Worm (Caenorhabditis elegans) whole organism, L4 larva: ENCODE data around the gene C28D4.18.
A peak's percentile ranks its signal among the peaks of the same experiment; 100 is the strongest.

Experiments used
- D1046.2 ChIP-seq: fragments of 200-800 bp; sonication (Bioruptor generic); IDR thresholded peaks from 2 replicates; pipeline ENCODE4 v1.3.6; 2022; ENCODE audit warnings: missing genetic modification characterization, missing compliant biosample characterization
- T20F7.1 ChIP-seq: fragments of 200-800 bp; sonication (Bioruptor generic); optimal IDR thresholded peaks from 2 replicates; lab custom pipeline; 2018; ENCODE audit warnings: mild to moderate bottlenecking, missing genetic modification characterization, missing compliant biosample characterization
- T26A8.4 ChIP-seq: fragments of 200-800 bp; sonication (Bioruptor generic); IDR thresholded peaks from 2 replicates; pipeline ENCODE4 v1.3.6; 2022; ENCODE audit warnings: missing genetic modification characterization, missing compliant biosample characterization
- aha-1 ChIP-seq: fragments of 150-350 bp; peaks from one replicate; lab custom pipeline; 2014; ENCODE audit warnings: missing biosample characterization, missing genetic modification characterization
- arid-1 ChIP-seq: fragments of 200-800 bp; sonication (Bioruptor generic); conservative IDR thresholded peaks from 2 replicates; pipeline ENCODE4 v1.3.6; 2022; ENCODE audit warnings: missing genetic modification reagents, missing genetic modification characterization, missing compliant biosample characterization
- ceh-44 ChIP-seq: fragments of 200-800 bp; sonication (Bioruptor generic); IDR thresholded peaks from 2 replicates; pipeline ENCODE4 v1.3.6; 2022; ENCODE audit warnings: missing genetic modification reagents, missing genetic modification characterization, missing compliant biosample characterization
- daf-16 ChIP-seq, 3 experiments: sonication (generic microtip); optimal IDR thresholded peaks; 2 replicates each; lab custom pipeline; 2016 to 2017; ENCODE audit warnings: missing genetic modification characterization in 3 of 3, missing genetic modification reagents in 3 of 3, mild to moderate bottlenecking in 2 of 3, missing compliant biosample characterization in 2 of 3, missing biosample characterization in 1 of 3, moderate library complexity in 1 of 3
- dmd-6 ChIP-seq: fragments of 200-800 bp; sonication (Bioruptor generic); IDR thresholded peaks from 2 replicates; pipeline ENCODE4 v1.3.6; 2022; ENCODE audit warnings: missing genetic modification reagents, missing genetic modification characterization, missing compliant biosample characterization
- dve-1 ChIP-seq: sonication (generic microtip); optimal IDR thresholded peaks from 2 replicates; lab custom pipeline; 2017; ENCODE audit warnings: antibody characterized with exemption, mild to moderate bottlenecking, missing genetic modification characterization, missing compliant biosample characterization; ENCODE audit not compliant: insufficient read depth
- hlh-11 ChIP-seq: fragments of 200-800 bp; sonication (Bioruptor generic); optimal IDR thresholded peaks from 2 replicates; lab custom pipeline; 2018; ENCODE audit warnings: mild to moderate bottlenecking, missing genetic modification characterization, missing compliant biosample characterization
- hlh-30 ChIP-seq: sonication (generic microtip); optimal IDR thresholded peaks from 2 replicates; lab custom pipeline; 2017; ENCODE audit warnings: antibody characterized with exemption, mild to moderate bottlenecking, missing genetic modification characterization, missing compliant biosample characterization; ENCODE audit not compliant: insufficient read depth
- hmg-1.1 ChIP-seq: fragments of 200-800 bp; sonication (Bioruptor generic); IDR thresholded peaks from 2 replicates; pipeline ENCODE4 v1.3.6; 2022; ENCODE audit warnings: missing genetic modification reagents, missing genetic modification characterization, missing compliant biosample characterization
- jun-1 ChIP-seq: fragments of 150-350 bp; optimal IDR thresholded peaks from 2 replicates; lab custom pipeline; 2014; ENCODE audit warnings: missing biosample characterization, missing genetic modification reagents, missing genetic modification characterization
- lin-38 ChIP-seq: fragments of 200-800 bp; sonication (Bioruptor generic); IDR thresholded peaks from 2 replicates; pipeline ENCODE4 v1.3.6; 2022; ENCODE audit warnings: missing genetic modification reagents, missing genetic modification characterization, missing compliant biosample characterization
- lir-3 ChIP-seq: sonication (generic microtip); optimal IDR thresholded peaks from 2 replicates; lab custom pipeline; 2016; ENCODE audit warnings: mild to moderate bottlenecking, missing genetic modification characterization, missing compliant biosample characterization
- lsy-2 ChIP-seq, 2 experiments: fragments of 150-350 bp in 1 of 2; sonication (generic microtip) in 1 of 2; optimal IDR thresholded peaks; 2 replicates each; lab custom pipeline; 2014 to 2017; ENCODE audit warnings: missing biosample characterization in 2 of 2, missing genetic modification characterization in 2 of 2
- madf-9 ChIP-seq: fragments of 200-800 bp; sonication (Bioruptor generic); conservative IDR thresholded peaks from 2 replicates; pipeline ENCODE4 v1.3.6; 2022; ENCODE audit warnings: missing genetic modification reagents, missing genetic modification characterization, missing compliant biosample characterization
- mep-1 ChIP-seq: fragments of 150-350 bp; sonication (generic microtip); optimal IDR thresholded peaks from 3 replicates; lab custom pipeline; 2014; ENCODE audit warnings: missing biosample characterization, missing genetic modification characterization
- nhr-11 ChIP-seq: fragments of 150-350 bp; optimal IDR thresholded peaks from 2 replicates; lab custom pipeline; 2014; ENCODE audit warnings: missing biosample characterization, missing genetic modification characterization
- nhr-237 ChIP-seq: sonication (generic microtip); optimal IDR thresholded peaks from 2 replicates; lab custom pipeline; 2017; ENCODE audit warnings: missing biosample characterization, missing genetic modification characterization
- nhr-28 ChIP-seq: fragments of 150-350 bp; optimal IDR thresholded peaks from 2 replicates; lab custom pipeline; 2014; ENCODE audit warnings: missing biosample characterization, missing genetic modification characterization
- nhr-77 ChIP-seq: fragments of 150-350 bp; optimal IDR thresholded peaks from 2 replicates; lab custom pipeline; 2014; ENCODE audit warnings: missing biosample characterization, missing genetic modification characterization
- pha-4 ChIP-seq, 2 experiments: fragments of 150-350 bp in 1 of 2; fragments of 200-800 bp in 1 of 2; sonication (Bioruptor generic) in 1 of 2; IDR thresholded peaks in 1 of 2; optimal IDR thresholded peaks in 1 of 2; 2 replicates each; pipeline versions ENCODE4 v1.3.6 to Lab custom; 2014 to 2022; ENCODE audit warnings: missing genetic modification characterization in 2 of 2, missing genetic modification reagents in 2 of 2, missing biosample characterization in 1 of 2, missing compliant biosample characterization in 1 of 2
- php-3 ChIP-seq: fragments of 200-800 bp; sonication (Bioruptor generic); IDR thresholded peaks from 2 replicates; pipeline ENCODE4 v1.3.6; 2022; ENCODE audit warnings: missing genetic modification reagents, missing genetic modification characterization, missing compliant biosample characterization
- pqm-1 ChIP-seq: sonication (generic microtip); optimal IDR thresholded peaks from 2 replicates; lab custom pipeline; 2017; ENCODE audit warnings: missing biosample characterization, missing genetic modification characterization
- tag-97 ChIP-seq: fragments of 200-800 bp; sonication (Bioruptor generic); IDR thresholded peaks from 2 replicates; pipeline ENCODE4 v1.3.6; 2022; ENCODE audit warnings: missing genetic modification characterization, missing compliant biosample characterization
- tra-1 ChIP-seq: fragments of 200-800 bp; sonication (Bioruptor generic); IDR thresholded peaks from 2 replicates; pipeline ENCODE4 v1.3.6; 2022; ENCODE audit warnings: missing genetic modification reagents, missing genetic modification characterization, missing compliant biosample characterization
- unc-62 ChIP-seq, 3 experiments: fragments of 150-350 bp in 1 of 3; sonication (generic microtip); optimal IDR thresholded peaks in 2 of 3; peaks in 1 of 3; 1 replicate in 1 of 3; 2 replicates in 2 of 3; lab custom pipeline; 2014 to 2017; ENCODE audit warnings: missing biosample characterization in 3 of 3, missing genetic modification characterization in 3 of 3, missing genetic modification reagents in 3 of 3, missing genotype in 1 of 3
- zip-11 ChIP-seq: fragments of 200-800 bp; sonication (Bioruptor generic); IDR thresholded peaks from 2 replicates; pipeline ENCODE4 v1.3.6; 2022; ENCODE audit warnings: missing genetic modification characterization, missing compliant biosample characterization
- ztf-11 ChIP-seq: fragments of 150-350 bp; optimal IDR thresholded peaks from 2 replicates; lab custom pipeline; 2014; ENCODE audit warnings: missing biosample characterization, missing genetic modification characterization

C28D4.18 gene

DNA sequence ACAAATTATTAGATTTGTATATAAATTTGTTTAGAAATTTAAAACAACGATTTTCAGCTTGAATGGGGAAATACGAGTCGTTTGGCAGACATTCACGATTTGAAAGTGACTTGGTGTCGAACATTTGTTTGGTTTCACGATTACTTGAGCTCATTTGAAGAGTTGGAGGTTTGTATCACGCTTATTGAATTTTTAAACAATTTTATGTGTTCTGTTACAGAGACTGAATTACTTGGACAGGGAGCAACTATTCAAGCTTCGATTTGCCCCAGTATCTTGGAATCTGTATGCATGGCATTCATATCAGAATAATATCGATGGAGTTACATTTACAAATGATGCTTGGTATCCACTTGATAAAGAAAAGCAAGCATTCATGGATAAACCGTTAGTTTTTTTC is 2.1 kb downstream of the C28D4.18 start:
- TF ChIP-seq tra-1 (GFP tag; lab: Robert Waterston, UW) = no peak
- peak in 1 of 2 experiments; percentile 91 for TF ChIP-seq unc-62 (GFP tag; optimal IDR thresholded peaks at IDR 0.05 in 1 of 2; lab: Kevin White, UChicago)
- no peak for TF ChIP-seq unc-62 (tag; optimal IDR thresholded peaks at IDR 0.05; lab: Kevin White, UChicago)
- TF ChIP-seq, all 104 proteins: peak for 1

DNA sequence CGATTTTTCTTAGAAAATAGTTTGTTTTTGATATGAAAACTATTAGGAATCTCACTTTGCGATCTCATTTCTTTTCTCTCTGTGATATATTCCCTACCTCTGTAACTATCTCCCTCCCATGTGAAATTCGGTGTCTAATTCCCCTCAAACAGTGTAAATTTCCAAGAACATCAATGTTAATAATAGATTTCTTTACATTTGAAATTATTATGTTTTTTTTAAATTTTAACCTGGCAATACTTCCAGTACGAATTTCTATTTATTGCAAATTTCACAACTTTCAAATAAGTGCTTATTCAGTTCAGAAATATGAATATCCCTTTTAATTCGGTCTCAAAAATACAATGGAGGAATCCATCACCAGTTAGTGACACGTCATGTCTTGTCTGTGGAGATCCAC is 3.3 kb downstream of the C28D4.18 start, which contains the start of gene nhr-100:
TSS of gene nhr-100 (plus strand) at position 301 of the 400 bp plus-strand sequence.
- no peak for TF ChIP-seq dve-1
- TF ChIP-seq hmg-1.1 (GFP tag; lab: Robert Waterston, UW) = no peak
- no peak for TF ChIP-seq arid-1 (GFP tag; lab: Robert Waterston, UW)
- TF ChIP-seq pqm-1 (tag; lab: Kevin White, UChicago) = no peak

DNA sequence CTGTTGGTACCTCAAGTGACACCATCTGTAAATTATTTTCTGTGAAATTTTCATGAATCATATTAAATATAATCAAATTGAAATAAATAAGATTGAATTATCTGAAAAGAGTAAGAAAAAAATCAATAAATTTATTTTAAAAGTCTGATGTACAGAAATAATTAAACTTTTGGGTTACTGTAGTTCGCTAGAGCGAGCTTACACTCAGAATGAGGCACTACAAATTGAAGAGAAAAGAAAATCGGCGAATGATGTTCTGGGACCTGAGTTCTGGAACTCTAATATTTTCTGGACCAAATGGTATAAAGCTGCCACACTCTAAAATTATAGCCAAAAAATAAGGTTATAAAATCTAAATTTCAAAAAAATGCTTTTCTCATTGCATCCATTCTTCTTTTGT is 8.8 kb downstream of the C28D4.18 start:
- TF ChIP-seq pha-4 (GFP tag; IDR thresholded peaks at IDR 0.05; lab: Robert Waterston, UW) = no peak
- no peak for TF ChIP-seq pha-4 (tag; optimal IDR thresholded peaks at IDR 0.05; lab: Kevin White, UChicago)
- peak; percentile 59 for TF ChIP-seq lin-38
- TF ChIP-seq jun-1 (tag; lab: Kevin White, UChicago) = no peak
- TF ChIP-seq, all 104 proteins: peak for 1

DNA sequence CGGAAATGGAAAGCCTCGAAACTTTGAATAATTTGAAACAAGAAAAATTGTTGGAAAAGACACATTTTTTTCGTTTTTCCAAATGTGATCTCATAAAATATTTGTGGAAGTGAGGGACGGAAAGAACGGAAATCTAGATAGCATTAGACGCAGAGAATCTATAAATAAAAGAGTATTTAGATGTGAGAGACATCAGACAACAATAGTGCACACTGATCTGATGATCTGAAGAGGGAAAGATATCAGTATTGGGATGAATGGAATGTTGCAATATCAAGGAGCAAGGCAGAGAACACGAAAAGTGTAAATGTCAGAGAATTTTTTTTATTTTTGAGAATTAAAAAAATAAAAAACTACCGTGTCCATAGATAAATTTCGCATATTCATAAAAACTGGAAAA is 9.8 kb downstream of the C28D4.18 start:
- TF ChIP-seq ceh-44 (GFP tag; lab: Robert Waterston, UW) = no peak
- TF ChIP-seq T20F7.1 (GFP tag; lab: Kevin White, UChicago) = no peak
- TF ChIP-seq nhr-237 (tag; lab: Kevin White, UChicago) = no peak
- TF ChIP-seq arid-1 (GFP tag; lab: Robert Waterston, UW) = no peak
- TF ChIP-seq hlh-11 (tag; lab: Kevin White, UChicago) = peak; percentile 1
- TF ChIP-seq D1046.2 (GFP tag; lab: Robert Waterston, UW) = no peak
- no peak for TF ChIP-seq zip-11 (GFP tag; lab: Robert Waterston, UW)

DNA sequence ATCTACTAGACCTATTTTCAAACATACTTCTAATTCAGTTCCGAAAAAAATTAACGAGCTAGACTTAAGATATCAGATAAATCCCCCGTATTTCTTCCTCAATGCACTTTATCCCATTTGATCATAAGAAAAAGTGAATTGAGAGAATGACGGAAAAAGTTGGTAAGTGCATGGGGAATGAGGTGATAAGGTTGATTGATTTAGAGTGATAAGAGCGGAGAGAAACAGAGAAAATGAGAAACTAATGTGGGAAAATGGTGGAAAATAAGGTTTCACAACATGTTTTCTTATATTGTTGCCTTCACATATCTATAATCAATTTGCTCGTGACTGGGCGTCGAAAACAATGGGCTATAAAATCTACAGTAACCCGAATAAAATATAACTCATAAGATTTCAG is 10.7 kb downstream of the C28D4.18 start:
- TF ChIP-seq nhr-77 (tag; lab: Kevin White, UChicago) (peak; percentile 13), T26A8.4 (no peak), aha-1 (tag; lab: Kevin White, UChicago) (peak; percentile 94), dve-1 (peak; percentile 76), dmd-6 (GFP tag; lab: Robert Waterston, UW) (peak; percentile 57; the same call in 1 of the 2 replicates), pha-4 (GFP tag; IDR thresholded peaks at IDR 0.05; lab: Robert Waterston, UW) (no peak), pha-4 (tag; optimal IDR thresholded peaks at IDR 0.05; lab: Kevin White, UChicago) (no peak), lir-3 (tag; lab: Kevin White, UChicago) (no peak), mep-1 (peak; percentile 17), hlh-11 (tag; lab: Kevin White, UChicago) (peak; percentile 69), hlh-30 (tag; lab: Kevin White, UChicago) (peak; percentile 64), nhr-28 (peak; percentile 72), madf-9 (GFP tag; lab: Robert Waterston, UW) (no peak), ztf-11 (tag; lab: Kevin White, UChicago) (no peak), lsy-2 (tag; optimal IDR thresholded peaks at IDR 0.05; lab: Kevin White, UChicago) (peak in 1 of 2 experiments; percentile 72), tag-97 (no peak), php-3 (GFP tag; lab: Robert Waterston, UW) (0 out of 2 replicates have a peak, but pooled peaks have one; percentile 62), daf-16 (GFP tag; optimal IDR thresholded peaks at IDR 0.05; lab: Kevin White, UChicago) (peak in 1 of 2 experiments; percentile 69), daf-16 (tag; optimal IDR thresholded peaks at IDR 0.05; lab: Kevin White, UChicago) (peak; percentile 97), pqm-1 (tag; lab: Kevin White, UChicago) (peak; percentile 52), nhr-11 (tag; lab: Kevin White, UChicago) (peak; percentile 25)
